Worm (Caenorhabditis elegans) whole organism, midembryonic: ENCODE results near the gene mtrf-1L.
"Not testable (repeated sequence)": the region's sequence is repeated elsewhere in the genome, so short reads cannot be mapped to it uniquely, and the experiment has no call there.

ENCODE experiments used
- flt-1 ChIP-seq: fragments of 200-800 bp; sonication (Bioruptor generic); IDR thresholded peaks from 2 replicates; pipeline ENCODE4 v1.3.6; 2022; ENCODE audit warnings: missing genetic modification characterization, missing compliant biosample characterization
- klf-2 ChIP-seq: fragments of 200-800 bp; sonication (Bioruptor generic); conservative IDR thresholded peaks from 2 replicates; pipeline ENCODE4 v1.3.6; 2022; ENCODE audit warnings: missing genetic modification reagents, missing genetic modification characterization, missing compliant biosample characterization
- med-1 ChIP-seq: sonication (generic microtip); optimal IDR thresholded peaks from 2 replicates; lab custom pipeline; 2017; ENCODE audit warnings: missing genetic modification characterization, mild to moderate bottlenecking, missing compliant biosample characterization, antibody characterized with exemption, missing genetic modification reagents; ENCODE audit not compliant: insufficient read depth
- ref-1 ChIP-seq: fragments of 200-800 bp; sonication (Bioruptor generic); conservative IDR thresholded peaks from 2 replicates; pipeline ENCODE4 v1.3.6; 2022; ENCODE audit warnings: missing genetic modification reagents, missing genetic modification characterization, missing compliant biosample characterization
- tab-1 ChIP-seq: fragments of 200-800 bp; sonication (Bioruptor generic); IDR thresholded peaks from 2 replicates; pipeline ENCODE4 v1.3.6; 2022; ENCODE audit warnings: missing genetic modification characterization, missing compliant biosample characterization
- ztf-23 ChIP-seq: fragments of 200-800 bp; sonication (Bioruptor generic); IDR thresholded peaks from 2 replicates; pipeline ENCODE4 v1.3.6; 2022; ENCODE audit warnings: missing genetic modification reagents, missing genetic modification characterization, missing compliant biosample characterization
- ztf-29 ChIP-seq: fragments of 200-800 bp; sonication (Bioruptor generic); IDR thresholded peaks from 2 replicates; pipeline ENCODE4 v1.3.6; 2022; ENCODE audit warnings: missing genetic modification reagents, missing genetic modification characterization, missing compliant biosample characterization

ce11 chrIV:5218496-5218895 lies 31.5 kb downstream of the mtrf-1L start, which contains the start of gene nsph-4.2:
- TF ChIP-seq ref-1 (GFP tag; lab: Robert Waterston, UW); med-1 (GFP tag; lab: Kevin White, UChicago); klf-2 (GFP tag; lab: Robert Waterston, UW); ztf-23; flt-1 (GFP tag; lab: Robert Waterston, UW); tab-1 (GFP tag; lab: Robert Waterston, UW); ztf-29 (GFP tag; lab: Robert Waterston, UW): not testable (repeated sequence)
